Fruit fly (Drosophila melanogaster) whole organism, adult: Measurements from ENCODE around the gene byn.

Source experiments
- CG11617 ChIP-seq: fragments of 200-800 bp; sonication (Bioruptor generic); optimal IDR thresholded peaks from 2 replicates; lab custom pipeline; 2017; ENCODE audit warnings: mild to moderate bottlenecking, missing biosample characterization, missing genetic modification reagents, missing genetic modification characterization
- CG12768 ChIP-seq: fragments of 200-800 bp; sonication (Bioruptor generic); optimal IDR thresholded peaks from 2 replicates; lab custom pipeline; 2017; ENCODE audit warnings: missing biosample characterization, missing genetic modification characterization, mild to moderate bottlenecking, moderate library complexity, missing genetic modification reagents
- CG14711 ChIP-seq: fragments of 200-800 bp; sonication (Bioruptor generic); optimal IDR thresholded peaks from 2 replicates; lab custom pipeline; 2018; ENCODE audit warnings: missing biosample characterization, mild to moderate bottlenecking, missing genetic modification characterization, moderate library complexity
- CG1620 ChIP-seq: fragments of 200-800 bp; sonication (Bioruptor generic); optimal IDR thresholded peaks from 2 replicates; lab custom pipeline; 2016; ENCODE audit warnings: missing biosample characterization, missing genetic modification characterization
- CG33017 ChIP-seq: fragments of 200-800 bp; sonication (Bioruptor generic); optimal IDR thresholded peaks from 2 replicates; lab custom pipeline; 2018; ENCODE audit warnings: missing biosample characterization, mild to moderate bottlenecking, missing genetic modification characterization, moderate library complexity
- CG5204 ChIP-seq: fragments of 200-800 bp; sonication (Bioruptor generic); optimal IDR thresholded peaks from 2 replicates; lab custom pipeline; 2016; ENCODE audit warnings: missing biosample characterization, missing genetic modification characterization
- CG7045 ChIP-seq: fragments of 200-800 bp; sonication (Bioruptor generic); optimal IDR thresholded peaks from 2 replicates; lab custom pipeline; 2017; ENCODE audit warnings: missing biosample characterization, mild to moderate bottlenecking, missing genetic modification characterization
- CG7101 ChIP-seq: fragments of 200-800 bp; sonication (Bioruptor generic); optimal IDR thresholded peaks from 2 replicates; lab custom pipeline; 2018; ENCODE audit warnings: missing biosample characterization, mild to moderate bottlenecking, missing genetic modification characterization, moderate library complexity
- Clk ChIP-seq: fragments of 200-800 bp; sonication (Bioruptor generic); optimal IDR thresholded peaks from 2 replicates; lab custom pipeline; 2017; ENCODE audit warnings: missing biosample characterization, missing genetic modification characterization
- Crg-1 ChIP-seq: fragments of 200-800 bp; sonication (Bioruptor generic); optimal IDR thresholded peaks from 2 replicates; lab custom pipeline; 2016; ENCODE audit warnings: missing biosample characterization, missing genetic modification characterization
- Mnt ChIP-seq: fragments of 200-800 bp; sonication (Bioruptor generic); optimal IDR thresholded peaks from 2 replicates; lab custom pipeline; 2016; ENCODE audit warnings: missing biosample characterization, mild to moderate bottlenecking, missing genetic modification characterization
- bab1 ChIP-seq: fragments of 200-800 bp; sonication (Bioruptor generic); optimal IDR thresholded peaks from 3 replicates; lab custom pipeline; 2019; ENCODE audit warnings: missing biosample characterization, mild to moderate bottlenecking, missing genetic modification characterization, moderate library complexity
- cic ChIP-seq: fragments of 200-800 bp; sonication (Bioruptor generic); optimal IDR thresholded peaks from 2 replicates; lab custom pipeline; 2017; ENCODE audit warnings: missing biosample characterization, mild to moderate bottlenecking, missing genetic modification characterization, moderate library complexity
- cnc ChIP-seq, 2 experiments: fragments of >200 bp; optimal IDR thresholded peaks; 2 replicates each; lab custom pipeline; 2017
- kay ChIP-seq: fragments of 200-800 bp; sonication (Bioruptor generic); peaks from one replicate; lab custom pipeline; 2016; ENCODE audit warnings: missing biosample characterization, missing genetic modification characterization, borderline replicate concordance
- ovo ChIP-seq: fragments of 200-800 bp; sonication (Bioruptor generic); optimal IDR thresholded peaks from 2 replicates; lab custom pipeline; 2016; ENCODE audit warnings: missing biosample characterization, missing genetic modification characterization
- pad ChIP-seq: fragments of 200-800 bp; sonication (Bioruptor generic); optimal IDR thresholded peaks from 3 replicates; lab custom pipeline; 2017; ENCODE audit warnings: missing biosample characterization, missing genetic modification characterization, mild to moderate bottlenecking, moderate library complexity, missing genetic modification reagents
- tj ChIP-seq: fragments of 200-800 bp; sonication (Bioruptor generic); optimal IDR thresholded peaks from 3 replicates; lab custom pipeline; 2017; ENCODE audit warnings: missing biosample characterization, mild to moderate bottlenecking, missing genetic modification characterization, moderate library complexity
- toe ChIP-seq: fragments of 200-800 bp; sonication (Bioruptor generic); optimal IDR thresholded peaks from 2 replicates; lab custom pipeline; 2016; ENCODE audit warnings: missing biosample characterization, missing genetic modification characterization

byn gene

DNA sequence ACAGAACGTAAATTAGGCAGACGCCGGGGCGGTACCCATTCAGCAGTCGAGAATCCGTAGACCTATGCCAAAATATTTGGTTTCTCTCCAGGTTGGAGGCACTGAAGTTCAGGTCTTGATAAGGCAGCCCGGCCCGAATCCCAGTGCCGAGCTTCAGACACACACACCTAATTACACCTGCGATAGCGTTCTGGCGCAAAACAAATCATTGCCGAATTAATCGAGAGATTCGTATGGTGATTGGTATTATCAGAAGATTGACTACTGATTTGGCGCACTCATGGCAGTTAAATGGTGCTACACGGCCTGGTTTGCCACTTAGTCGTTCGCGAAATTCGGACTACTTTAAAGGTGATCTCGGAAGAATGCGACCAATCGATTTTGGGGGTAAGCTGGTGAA lies 19.9 kb downstream of the byn start, which contains the start of gene CG7252:
Gene CG7252, plus strand, starts transcription at position 319 of the 400 bp plus-strand sequence.
- no peak for TF ChIP-seq Crg-1 (GFP tag; lab: Kevin White, UChicago)
- TF ChIP-seq CG11617 (GFP tag; lab: Kevin White, UChicago) = no peak
- no peak for TF ChIP-seq kay (GFP tag; lab: Kevin White, UChicago)
- TF ChIP-seq CG14711 (tag; lab: Kevin White, UChicago) = no peak
- no peak for TF ChIP-seq toe (GFP tag; lab: Kevin White, UChicago)
- TF ChIP-seq Clk (GFP tag; lab: Kevin White, UChicago) = no peak
- TF ChIP-seq Mnt = no peak
- no peak for TF ChIP-seq bab1
- TF ChIP-seq cic (GFP tag; lab: Kevin White, UChicago) = no peak

DNA sequence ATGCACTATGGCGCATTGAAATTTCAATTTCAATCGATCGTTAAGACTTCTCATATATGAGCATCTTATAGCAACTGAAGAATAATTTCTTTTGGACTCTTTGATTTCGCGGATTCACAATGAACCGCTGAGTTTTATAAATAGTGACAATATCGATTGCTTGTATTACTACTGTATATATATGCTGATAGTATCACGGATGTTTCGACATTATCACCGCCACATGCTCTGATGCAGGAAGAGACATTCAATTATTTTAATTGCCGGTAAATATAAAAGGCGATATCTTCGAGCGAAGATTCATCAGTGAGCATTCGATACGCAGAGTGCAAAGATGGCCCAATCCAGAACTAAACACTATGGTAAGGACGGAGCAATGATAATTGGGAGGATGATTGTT lies 22.0 kb downstream of the byn start, which contains the start of gene CG17826:
Gene CG17826, plus strand, starts transcription at position 301 of the 400 bp plus-strand sequence.
- TF ChIP-seq toe (GFP tag; lab: Kevin White, UChicago) (no peak), CG1620 (GFP tag; lab: Kevin White, UChicago) (no peak), CG7045 (no peak), cic (GFP tag; lab: Kevin White, UChicago) (no peak), CG5204 (GFP tag; lab: Kevin White, UChicago) (no peak), cnc (optimal IDR thresholded peaks at IDR 0.05; lab: Kevin White, UChicago) (no peak), Mnt (no peak), tj (GFP tag; lab: Kevin White, UChicago) (no peak), CG14711 (tag; lab: Kevin White, UChicago) (no peak), CG12768 (GFP tag; lab: Kevin White, UChicago) (no peak), Crg-1 (GFP tag; lab: Kevin White, UChicago) (no peak)

DNA sequence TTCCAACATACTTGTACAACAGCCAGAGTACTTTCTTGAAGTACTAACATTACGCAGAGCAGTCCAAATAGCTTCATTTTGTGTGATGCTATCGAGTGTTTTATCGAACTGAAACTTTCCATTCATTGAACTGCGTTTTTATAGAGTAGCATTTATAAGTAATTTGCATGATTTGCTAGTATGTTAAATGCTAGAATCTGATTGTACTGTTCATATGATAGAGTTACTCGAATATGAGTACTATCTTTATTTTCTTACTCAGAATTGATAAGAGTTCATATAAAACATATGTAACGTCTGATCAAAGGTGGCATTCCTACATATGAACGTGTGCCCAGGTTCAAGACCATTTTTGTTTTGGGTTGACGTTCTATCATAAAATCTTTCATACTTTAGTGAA lies 25.7 kb downstream of the byn start, which contains the start of gene obst-G:
Gene obst-G, minus strand, starts transcription at position 101 of the 400 bp plus-strand sequence.
- no peak for TF ChIP-seq Crg-1 (GFP tag; lab: Kevin White, UChicago)
- TF ChIP-seq Mnt = no peak
- TF ChIP-seq Clk (GFP tag; lab: Kevin White, UChicago) = no peak
- no peak for TF ChIP-seq pad (GFP tag; lab: Kevin White, UChicago)
- no peak for TF ChIP-seq CG12768 (GFP tag; lab: Kevin White, UChicago)
- TF ChIP-seq cic (GFP tag; lab: Kevin White, UChicago) = no peak
- TF ChIP-seq CG11617 (GFP tag; lab: Kevin White, UChicago) = no peak
- TF ChIP-seq CG33017 = no peak
- TF ChIP-seq CG7045 = no peak
- TF ChIP-seq bab1 = no peak
- no peak for TF ChIP-seq CG1620 (GFP tag; lab: Kevin White, UChicago)

DNA sequence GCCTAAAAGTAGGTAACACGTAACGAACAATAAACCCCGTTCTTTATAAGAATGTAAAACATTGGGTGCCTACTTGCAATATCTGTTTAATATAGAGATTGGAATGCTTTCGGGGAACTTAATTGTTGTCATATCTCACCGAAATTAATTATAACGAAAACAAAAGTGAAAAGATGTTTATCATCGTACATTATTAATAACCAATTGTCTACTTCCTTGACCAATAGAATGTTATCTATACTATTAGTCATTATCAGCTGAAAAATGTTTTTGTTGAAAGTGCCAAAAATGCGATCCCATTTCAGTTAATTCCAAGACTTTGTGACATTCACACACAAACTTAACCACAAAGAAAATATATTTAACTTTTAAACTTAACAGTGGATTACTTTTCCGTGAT lies 26.3 kb downstream of the byn start, which contains the start of gene CG7248:
Gene CG7248, plus strand, starts transcription at position 301 of the 400 bp plus-strand sequence.
- no peak for TF ChIP-seq ovo
- no peak for TF ChIP-seq CG14711 (tag; lab: Kevin White, UChicago)
- peak; percentile 7 for TF ChIP-seq kay (GFP tag; lab: Kevin White, UChicago)
- no peak for TF ChIP-seq Crg-1 (GFP tag; lab: Kevin White, UChicago)
- TF ChIP-seq CG11617 (GFP tag; lab: Kevin White, UChicago) = no peak

DNA sequence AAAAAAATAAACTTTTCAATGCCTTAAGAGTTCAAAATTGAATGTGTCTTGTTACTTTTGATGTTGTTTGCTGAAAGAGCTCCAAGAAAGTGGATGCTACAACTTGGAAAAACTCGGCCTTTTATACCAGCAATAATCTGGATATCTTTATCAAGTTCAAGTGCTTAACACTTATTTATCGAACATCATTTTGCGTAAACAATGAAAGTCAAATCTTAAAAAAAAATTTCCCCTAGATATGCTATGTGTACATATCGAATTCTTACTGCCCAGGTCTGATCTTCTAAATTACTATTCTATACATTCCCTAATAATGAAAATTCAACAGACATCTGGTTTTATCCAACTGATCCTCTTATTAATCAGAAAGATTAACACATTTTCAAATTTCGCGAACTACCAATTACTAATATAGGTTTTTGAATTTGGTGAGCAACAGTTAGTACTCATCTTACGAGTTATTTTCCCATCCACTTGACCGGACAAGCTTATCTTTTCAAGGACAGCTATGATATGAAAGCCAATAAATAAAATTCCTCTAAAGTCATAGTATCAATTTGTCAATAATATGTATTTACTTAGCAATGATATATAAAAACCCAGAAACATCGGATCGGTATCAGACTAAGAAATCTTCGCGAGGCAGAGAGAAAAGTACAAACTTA lies 30.3 kb downstream of the byn start, which contains the start of the genes CG11570 and CG43294:
Gene CG11570, minus strand, starts transcription at position 101 of the 665 bp plus-strand sequence.
Gene CG43294, plus strand, starts transcription at position 615 of the 665 bp plus-strand sequence.
- no peak for TF ChIP-seq bab1
- TF ChIP-seq Clk (GFP tag; lab: Kevin White, UChicago) = no peak
- no peak for TF ChIP-seq cic (GFP tag; lab: Kevin White, UChicago)
- no peak for TF ChIP-seq Mnt

DNA sequence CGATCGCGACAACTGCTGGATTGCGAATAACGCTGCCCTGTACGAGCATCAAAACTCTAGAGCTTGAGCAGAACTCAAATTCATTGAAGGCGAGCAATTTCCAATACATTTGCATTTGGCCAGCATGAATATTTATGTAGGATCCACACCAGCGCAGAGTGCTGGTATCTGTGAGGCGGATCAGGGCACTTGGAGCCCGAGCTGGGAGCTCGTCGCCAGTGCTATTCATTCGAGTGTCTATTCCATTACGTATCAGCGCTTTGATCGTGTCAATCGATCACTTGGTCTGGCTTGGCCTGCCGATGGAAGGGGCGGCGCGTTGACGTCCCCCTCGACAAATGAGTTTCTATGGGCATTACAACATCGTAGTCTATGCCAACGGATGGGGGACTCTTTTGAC lies 38.6 kb downstream of the byn start, which contains the start of gene prc:
Gene prc, minus strand, starts transcription at position 28 of the 400 bp plus-strand sequence.
- TF ChIP-seq CG7045 (no peak), CG7101 (tag; lab: Kevin White, UChicago) (no peak), cnc (optimal IDR thresholded peaks at IDR 0.05; lab: Kevin White, UChicago) (no peak), Crg-1 (GFP tag; lab: Kevin White, UChicago) (no peak), pad (GFP tag; lab: Kevin White, UChicago) (no peak), CG5204 (GFP tag; lab: Kevin White, UChicago) (no peak), CG12768 (GFP tag; lab: Kevin White, UChicago) (no peak), Mnt (no peak), CG11617 (GFP tag; lab: Kevin White, UChicago) (no peak), tj (GFP tag; lab: Kevin White, UChicago) (no peak), toe (GFP tag; lab: Kevin White, UChicago) (no peak), CG1620 (GFP tag; lab: Kevin White, UChicago) (no peak), Clk (GFP tag; lab: Kevin White, UChicago) (no peak)

DNA sequence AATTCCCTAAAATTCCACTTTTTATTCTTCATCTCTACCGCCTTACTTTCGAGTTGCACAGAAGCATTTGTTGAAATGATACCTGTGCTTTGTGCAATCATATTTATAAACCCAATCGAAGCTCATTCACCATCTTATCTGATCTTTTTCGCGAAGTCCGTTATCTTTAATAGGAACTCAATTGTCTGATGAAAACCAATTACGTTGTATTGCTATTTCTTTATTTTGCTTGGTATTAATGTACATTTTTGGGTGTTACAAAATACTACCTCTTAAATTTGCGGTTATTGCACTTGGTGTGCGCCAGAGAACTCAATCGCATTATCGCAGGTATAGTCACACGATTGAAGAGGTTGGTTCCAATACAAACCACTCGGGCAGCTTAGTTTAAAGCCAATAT lies 45.4 kb downstream of the byn start, which contains the start of gene Muc68E:
Gene Muc68E, minus strand, starts transcription at position 101 of the 400 bp plus-strand sequence.
- TF ChIP-seq cic (GFP tag; lab: Kevin White, UChicago) (no peak), Clk (GFP tag; lab: Kevin White, UChicago) (no peak), toe (GFP tag; lab: Kevin White, UChicago) (no peak)
